Worm (Caenorhabditis elegans): ENCODE data around the gene kcmf-1.

Gene kcmf-1

ce11 chrIII:7832473-7832872 is 3.3 kb downstream of the kcmf-1 start:
- no peak for TF ChIP-seq skn-1 (tag; optimal IDR thresholded peaks at IDR 0.05)
- TF ChIP-seq daf-16 (GFP tag; optimal IDR thresholded peaks at IDR 0.05) = no peak
- TF ChIP-seq daf-16 (tag; optimal IDR thresholded peaks at IDR 0.05) = no peak
- no peak for TF ChIP-seq daf-8 (GFP tag; IDR thresholded peaks at IDR 0.05)
- no peak for TF ChIP-seq ceh-62 (tag; optimal IDR thresholded peaks at IDR 0.05)
- TF ChIP-seq lin-1 (GFP tag; IDR thresholded peaks at IDR 0.05) = no peak
- no peak for TF ChIP-seq nhr-10 (tag; optimal IDR thresholded peaks at IDR 0.05)
- TF ChIP-seq ctbp-1 (GFP tag; IDR thresholded peaks at IDR 0.05) = no peak
- TF ChIP-seq F10B5.3 (tag; optimal IDR thresholded peaks at IDR 0.05) = no peak
- no peak for TF ChIP-seq D1046.2 (GFP tag; IDR thresholded peaks at IDR 0.05)
- no peak for TF ChIP-seq F37D6.2 (tag; optimal IDR thresholded peaks at IDR 0.05)
- TF ChIP-seq T26A8.4 (GFP tag; IDR thresholded peaks at IDR 0.05) = no peak
- no peak for TF ChIP-seq daf-12 (tag; optimal IDR thresholded peaks at IDR 0.05)
- no peak for TF ChIP-seq hmg-1.1 (GFP tag; IDR thresholded peaks at IDR 0.05)
- TF ChIP-seq nhr-111 (GFP tag; optimal IDR thresholded peaks at IDR 0.05) = no peak
- no peak for TF ChIP-seq nhr-11 (tag; optimal IDR thresholded peaks at IDR 0.05)
- no peak for TF ChIP-seq lin-13 (GFP tag; optimal IDR thresholded peaks at IDR 0.05)
- TF ChIP-seq nhr-28 (tag; optimal IDR thresholded peaks at IDR 0.05) = no peak
- TF ChIP-seq cey-2 (tag; optimal IDR thresholded peaks at IDR 0.05; ENCODE audit: borderline replicate concordance, insufficient read depth) = no peak
- no peak for TF ChIP-seq daf-19 (GFP tag; conservative IDR thresholded peaks at IDR 0.05)
- no peak for TF ChIP-seq tra-1 (GFP tag; IDR thresholded peaks at IDR 0.05)

ce11 chrIII:7834848-7835247 is 5.6 kb downstream of the kcmf-1 start:
- TF ChIP-seq Y105C5A.15 (GFP tag; IDR thresholded peaks at IDR 0.05) (no peak), lin-39 (tag; optimal IDR thresholded peaks at IDR 0.05) (no peak), fos-1 (tag; optimal IDR thresholded peaks at IDR 0.05) (no peak), tra-1 (GFP tag; IDR thresholded peaks at IDR 0.05) (no peak), daf-19 (GFP tag; conservative IDR thresholded peaks at IDR 0.05) (no peak), nhr-41 (GFP tag; IDR thresholded peaks at IDR 0.05) (no peak), nhr-42 (GFP tag; IDR thresholded peaks at IDR 0.05) (no peak), sdz-12 (GFP tag; optimal IDR thresholded peaks at IDR 0.05) (no peak), Y48G9A.11 (GFP tag; IDR thresholded peaks at IDR 0.05) (no peak), D1046.2 (GFP tag; IDR thresholded peaks at IDR 0.05) (no peak), mdt-29 (GFP tag; IDR thresholded peaks at IDR 0.05) (no peak), F44E2.7 (GFP tag; IDR thresholded peaks at IDR 0.05) (no peak), pha-4 (GFP tag; IDR thresholded peaks at IDR 0.05) (no peak), pha-4 (tag; optimal IDR thresholded peaks at IDR 0.05) (no peak)

- peak in 1 of 2 experiments; percentile 13 for TF ChIP-seq unc-62 (GFP tag; optimal IDR thresholded peaks at IDR 0.05 in 1 of 2)
- no peak for TF ChIP-seq unc-62 (tag; optimal IDR thresholded peaks at IDR 0.05)
- TF ChIP-seq hlh-11 (tag; optimal IDR thresholded peaks at IDR 0.05) = no peak
These were observed 6.5 kb downstream of the kcmf-1 start for ce11 chrIII:7835684-7836083.

- TF ChIP-seq jun-1 (tag; optimal IDR thresholded peaks at IDR 0.05) = no peak
- no peak for TF ChIP-seq F49E8.2 (tag; optimal IDR thresholded peaks at IDR 0.05; ENCODE audit: borderline replicate concordance)
- TF ChIP-seq dmd-9 (GFP tag; IDR thresholded peaks at IDR 0.05) = no peak
- no peak for TF ChIP-seq arid-1 (GFP tag; conservative IDR thresholded peaks at IDR 0.05)
- no peak for TF ChIP-seq snpc-4 (tag; optimal IDR thresholded peaks at IDR 0.05)
- TF ChIP-seq madf-9 (GFP tag; conservative IDR thresholded peaks at IDR 0.05) = no peak
- TF ChIP-seq nhr-41 (GFP tag; IDR thresholded peaks at IDR 0.05) = no peak
- TF ChIP-seq vab-7 (GFP tag; IDR thresholded peaks at IDR 0.05) = no peak
- no peak for TF ChIP-seq zfp-2 (tag; optimal IDR thresholded peaks at IDR 0.05)
- no peak for TF ChIP-seq ceh-62 (tag; optimal IDR thresholded peaks at IDR 0.05)
These were observed 8.4 kb downstream of the kcmf-1 start for ce11 chrIII:7837567-7837966.

Data from whole organism, L4 larva.